Worm (Caenorhabditis elegans) whole organism, young adult: Measurements from ENCODE around the gene C10G8.2.

Experiments used
- B0035.1 ChIP-seq: sonication (generic microtip); optimal IDR thresholded peaks from 2 replicates; lab custom pipeline; 2016; ENCODE audit warnings: missing genetic modification characterization, mild to moderate bottlenecking, missing compliant biosample characterization, missing genotype, missing genetic modification reagents
- C17E4.6 ChIP-seq: fragments of 200-800 bp; sonication (Bioruptor generic); IDR thresholded peaks from 2 replicates; pipeline ENCODE4 v1.3.6; 2022; ENCODE audit warnings: missing genetic modification reagents, missing genetic modification characterization, missing compliant biosample characterization
- D2030.7 ChIP-seq: fragments of 200-800 bp; sonication (Bioruptor generic); IDR thresholded peaks from 2 replicates; pipeline ENCODE4 v1.3.6; 2022; ENCODE audit warnings: missing genetic modification reagents, missing genetic modification characterization, missing compliant biosample characterization
- F23B12.7 ChIP-seq: sonication (generic microtip); optimal IDR thresholded peaks from 2 replicates; lab custom pipeline; 2017; ENCODE audit warnings: missing genetic modification characterization, mild to moderate bottlenecking, missing compliant biosample characterization, antibody characterized with exemption, moderate library complexity; ENCODE audit not compliant: insufficient read depth
- K11D2.4 ChIP-seq: fragments of 200-800 bp; sonication (Bioruptor generic); IDR thresholded peaks from 2 replicates; pipeline ENCODE4 v1.3.6; 2022; ENCODE audit warnings: missing genetic modification reagents, missing genetic modification characterization, missing compliant biosample characterization
- K12H6.12 ChIP-seq: fragments of 200-800 bp; sonication (Bioruptor generic); optimal IDR thresholded peaks from 2 replicates; lab custom pipeline; 2018; ENCODE audit warnings: mild to moderate bottlenecking, missing genetic modification characterization, missing compliant biosample characterization
- T26A5.8 ChIP-seq: sonication (generic microtip); optimal IDR thresholded peaks from 2 replicates; lab custom pipeline; 2016; ENCODE audit warnings: missing genetic modification characterization, missing compliant biosample characterization
- Y53G8AR.9 ChIP-seq: fragments of 200-800 bp; sonication (Bioruptor generic); conservative IDR thresholded peaks from 2 replicates; pipeline ENCODE4 v1.3.6; 2022; ENCODE audit warnings: missing genetic modification reagents, missing genetic modification characterization, missing compliant biosample characterization
- Y79H2A.3 ChIP-seq: fragments of 200-800 bp; sonication (Bioruptor generic); conservative IDR thresholded peaks from 2 replicates; pipeline ENCODE4 v1.3.6; 2022; ENCODE audit warnings: missing genetic modification reagents, missing genetic modification characterization, missing compliant biosample characterization
- ZK185.1 ChIP-seq: sonication (generic microtip); optimal IDR thresholded peaks from 2 replicates; lab custom pipeline; 2016; ENCODE audit warnings: mild to moderate bottlenecking, missing genetic modification characterization, missing compliant biosample characterization; ENCODE audit not compliant: poor library complexity, severe bottlenecking
- akir-1 ChIP-seq: fragments of 200-800 bp; sonication (Bioruptor generic); optimal IDR thresholded peaks from 2 replicates; lab custom pipeline; 2018; ENCODE audit warnings: mild to moderate bottlenecking, missing genetic modification characterization, moderate library complexity, missing compliant biosample characterization
- athp-1 ChIP-seq: sonication (generic microtip); optimal IDR thresholded peaks from 2 replicates; lab custom pipeline; 2017; ENCODE audit warnings: mild to moderate bottlenecking, missing genetic modification characterization, missing compliant biosample characterization
- attf-5 ChIP-seq: fragments of 200-800 bp; sonication (Bioruptor generic); optimal IDR thresholded peaks from 2 replicates; lab custom pipeline; 2018; ENCODE audit warnings: mild to moderate bottlenecking, missing genetic modification characterization, missing compliant biosample characterization
- bed-1 ChIP-seq: fragments of 200-800 bp; sonication (Bioruptor generic); IDR thresholded peaks from 2 replicates; pipeline ENCODE4 v1.3.6; 2022; ENCODE audit warnings: missing genetic modification reagents, missing genetic modification characterization, missing compliant biosample characterization
- ceh-100 ChIP-seq: fragments of 200-800 bp; sonication (Bioruptor generic); IDR thresholded peaks from 2 replicates; pipeline ENCODE4 v1.3.6; 2022; ENCODE audit warnings: missing genetic modification reagents, missing genetic modification characterization, missing compliant biosample characterization
- ceh-40 ChIP-seq: fragments of 200-800 bp; sonication (Bioruptor generic); IDR thresholded peaks from 2 replicates; pipeline ENCODE4 v1.3.6; 2022; ENCODE audit warnings: missing genetic modification characterization, missing compliant biosample characterization
- ceh-79 ChIP-seq: sonication (generic microtip); optimal IDR thresholded peaks from 2 replicates; lab custom pipeline; 2017; ENCODE audit warnings: mild to moderate bottlenecking, missing genetic modification characterization, missing compliant biosample characterization
- dpl-1 ChIP-seq: fragments of 150-350 bp; optimal IDR thresholded peaks from 2 replicates; lab custom pipeline; 2014; ENCODE audit warnings: missing biosample characterization, missing genetic modification reagents, missing genetic modification characterization
- egl-18 ChIP-seq: fragments of 200-800 bp; sonication (Bioruptor generic); IDR thresholded peaks from 2 replicates; pipeline ENCODE4 v1.3.6; 2022; ENCODE audit warnings: missing genetic modification reagents, missing genetic modification characterization, missing compliant biosample characterization
- ets-4 ChIP-seq: fragments of 200-800 bp; sonication (Bioruptor generic); optimal IDR thresholded peaks from 2 replicates; lab custom pipeline; 2018; ENCODE audit warnings: mild to moderate bottlenecking, missing genetic modification characterization, missing compliant biosample characterization
- lsy-27 ChIP-seq: sonication (generic microtip); optimal IDR thresholded peaks from 2 replicates; lab custom pipeline; 2017; ENCODE audit warnings: missing genetic modification characterization, mild to moderate bottlenecking, missing compliant biosample characterization, antibody characterized with exemption, missing genotype, borderline replicate concordance; ENCODE audit not compliant: insufficient read depth
- madf-10 ChIP-seq: sonication (generic microtip); optimal IDR thresholded peaks from 2 replicates; lab custom pipeline; 2016; ENCODE audit warnings: mild to moderate bottlenecking, missing genetic modification characterization, missing compliant biosample characterization
- madf-8 ChIP-seq: fragments of 200-800 bp; sonication (Bioruptor generic); conservative IDR thresholded peaks from 2 replicates; pipeline ENCODE4 v1.3.6; 2022; ENCODE audit warnings: missing genetic modification reagents, missing genetic modification characterization, missing compliant biosample characterization
- mes-4 ChIP-seq: sonication (generic microtip); optimal IDR thresholded peaks from 2 replicates; lab custom pipeline; 2016; ENCODE audit warnings: missing genotype, missing genetic modification characterization, missing compliant biosample characterization
- mxl-1 ChIP-seq: sonication (generic microtip); optimal IDR thresholded peaks from 2 replicates; lab custom pipeline; 2016; ENCODE audit warnings: missing genetic modification characterization, missing compliant biosample characterization
- nhr-80 ChIP-seq: sonication (generic microtip); optimal IDR thresholded peaks from 2 replicates; lab custom pipeline; 2016; ENCODE audit warnings: missing genetic modification characterization, missing compliant biosample characterization
- nhr-90 ChIP-seq: sonication (generic microtip); optimal IDR thresholded peaks from 2 replicates; lab custom pipeline; 2016; ENCODE audit warnings: missing genotype, mild to moderate bottlenecking, missing genetic modification characterization, missing compliant biosample characterization
- repo-1 ChIP-seq: sonication (generic microtip); optimal IDR thresholded peaks from 2 replicates; lab custom pipeline; 2017; ENCODE audit warnings: mild to moderate bottlenecking, missing genetic modification characterization, missing compliant biosample characterization
- rpc-1 ChIP-seq, 2 experiments: fragments of 150-350 bp in 1 of 2; sonication (generic microtip) in 1 of 2; optimal IDR thresholded peaks; 2 replicates each; lab custom pipeline; 2014 to 2018; ENCODE audit warnings: missing biosample characterization in 1 of 2, missing genetic modification characterization in 1 of 2, missing genetic modification reagents in 1 of 2, missing genotype in 1 of 2
- sdz-38 ChIP-seq: sonication (generic microtip); optimal IDR thresholded peaks from 2 replicates; lab custom pipeline; 2016; ENCODE audit warnings: missing genotype, missing genetic modification characterization, missing compliant biosample characterization
- sea-2 ChIP-seq: fragments of 200-800 bp; sonication (Bioruptor generic); IDR thresholded peaks from 2 replicates; pipeline ENCODE4 v1.3.6; 2022; ENCODE audit warnings: missing genetic modification characterization, missing compliant biosample characterization
- snpc-1.3 ChIP-seq: sonication (generic microtip); optimal IDR thresholded peaks from 2 replicates; lab custom pipeline; 2017; ENCODE audit warnings: missing genetic modification characterization, mild to moderate bottlenecking, missing compliant biosample characterization, antibody characterized with exemption, moderate library complexity, missing genotype, missing genetic modification reagents; ENCODE audit not compliant: insufficient read depth
- snpc-3.4 ChIP-seq: sonication (generic microtip); optimal IDR thresholded peaks from 2 replicates; lab custom pipeline; 2017; ENCODE audit warnings: missing genetic modification characterization, mild to moderate bottlenecking, missing compliant biosample characterization, antibody characterized with exemption, moderate library complexity, missing genotype, missing genetic modification reagents
- tbp1 ChIP-seq: fragments of 200-800 bp; sonication (Bioruptor generic); optimal IDR thresholded peaks from 2 replicates; lab custom pipeline; 2018; ENCODE audit warnings: mild to moderate bottlenecking, missing genetic modification characterization, missing compliant biosample characterization
- zim-3 ChIP-seq: sonication (generic microtip); optimal IDR thresholded peaks from 2 replicates; lab custom pipeline; 2017; ENCODE audit warnings: mild to moderate bottlenecking, missing genetic modification characterization, moderate library complexity, missing compliant biosample characterization
- ztf-18 ChIP-seq: sonication (generic microtip); optimal IDR thresholded peaks from 2 replicates; lab custom pipeline; 2016; ENCODE audit warnings: missing genotype, mild to moderate bottlenecking, missing genetic modification characterization, missing compliant biosample characterization
- ztf-22 ChIP-seq: fragments of 200-800 bp; sonication (Bioruptor generic); optimal IDR thresholded peaks from 2 replicates; lab custom pipeline; 2018; ENCODE audit warnings: mild to moderate bottlenecking, missing genetic modification characterization, moderate library complexity, missing compliant biosample characterization
- ztf-25 ChIP-seq: fragments of 200-800 bp; sonication (Bioruptor generic); IDR thresholded peaks from 2 replicates; pipeline ENCODE4 v1.3.6; 2022; ENCODE audit warnings: missing genetic modification reagents, missing genetic modification characterization, missing compliant biosample characterization
- ztf-26 ChIP-seq: sonication (generic microtip); optimal IDR thresholded peaks from 2 replicates; lab custom pipeline; 2017; ENCODE audit warnings: missing genetic modification characterization, missing compliant biosample characterization
- ztf-3 ChIP-seq: fragments of 200-800 bp; sonication (Bioruptor generic); optimal IDR thresholded peaks from 2 replicates; lab custom pipeline; 2018; ENCODE audit warnings: mild to moderate bottlenecking, missing genetic modification characterization, missing compliant biosample characterization

Gene C10G8.2

ce11 chrV:5329677-5330266, 15.6 kb downstream of the C10G8.2 start (continued):
- peak; percentile 89 for TF ChIP-seq nhr-80 (tag; lab: Kevin White, UChicago)
- TF ChIP-seq ZK185.1 (tag; lab: Kevin White, UChicago), result peak; percentile 44
- TF ChIP-seq egl-18 (GFP tag; lab: Robert Waterston, UW), result no peak
- no peak for TF ChIP-seq ceh-100 (GFP tag; lab: Robert Waterston, UW)
- TF ChIP-seq nhr-90, result peak; percentile 53
- peak; percentile 54 for TF ChIP-seq repo-1 (tag; lab: Kevin White, UChicago)
- TF ChIP-seq ztf-26, result peak; percentile 18
- peak; percentile 53 for TF ChIP-seq K12H6.12 (tag; lab: Kevin White, UChicago)
- peak; percentile 9 for TF ChIP-seq attf-5 (GFP tag; lab: Kevin White, UChicago)
- TF ChIP-seq rpc-1 (optimal IDR thresholded peaks at IDR 0.05; lab: Kevin White, UChicago), result peak; percentile 67
- TF ChIP-seq rpc-1 (tag; optimal IDR thresholded peaks at IDR 0.05; lab: Kevin White, UChicago), result peak; percentile 85
- no peak for TF ChIP-seq C17E4.6 (GFP tag; lab: Robert Waterston, UW)
- peak; percentile 36 for TF ChIP-seq ztf-18 (tag; lab: Kevin White, UChicago)
- TF ChIP-seq zim-3, result no peak
- TF ChIP-seq tbp1 (GFP tag; lab: Kevin White, UChicago), result peak; percentile 88

- no peak for TF ChIP-seq K11D2.4 (GFP tag; lab: Robert Waterston, UW)
- TF ChIP-seq akir-1 (GFP tag; lab: Kevin White, UChicago), result no peak
- no peak for TF ChIP-seq lsy-27
- TF ChIP-seq K12H6.12 (tag; lab: Kevin White, UChicago), result no peak
- TF ChIP-seq madf-10, result no peak
- no peak for TF ChIP-seq ztf-25 (GFP tag; lab: Robert Waterston, UW)
- TF ChIP-seq mxl-1 (tag; lab: Kevin White, UChicago), result no peak
- no peak for TF ChIP-seq snpc-3.4 (tag; lab: Kevin White, UChicago)
- no peak for TF ChIP-seq sdz-38 (tag; lab: Kevin White, UChicago)
- no peak for TF ChIP-seq D2030.7 (GFP tag; lab: Robert Waterston, UW)
- no peak for TF ChIP-seq ztf-3 (GFP tag; lab: Kevin White, UChicago)
- TF ChIP-seq ceh-79, result no peak
- TF ChIP-seq sea-2 (GFP tag; lab: Robert Waterston, UW), result no peak
- no peak for TF ChIP-seq zim-3
- no peak for TF ChIP-seq T26A5.8
- no peak for TF ChIP-seq tbp1 (GFP tag; lab: Kevin White, UChicago)
- TF ChIP-seq B0035.1 (tag; lab: Kevin White, UChicago), result no peak
- TF ChIP-seq bed-1, result no peak
- TF ChIP-seq mes-4, result no peak
Measured at ce11 chrV:5330967-5331366, 16.8 kb downstream of the C10G8.2 start, which contains the start of gene srg-26. Gene srg-26, plus strand, starts transcription at chrV:5331267.

- no peak for TF ChIP-seq ets-4 (GFP tag; lab: Kevin White, UChicago)
- TF ChIP-seq madf-8, result no peak
- no peak for TF ChIP-seq ceh-40
- TF ChIP-seq F23B12.7 (tag; lab: Kevin White, UChicago), result no peak
- TF ChIP-seq dpl-1 (GFP tag; lab: Kevin White, UChicago), result no peak
- no peak for TF ChIP-seq snpc-1.3
- TF ChIP-seq bed-1, result no peak
- TF ChIP-seq Y79H2A.3 (GFP tag; lab: Robert Waterston, UW), result no peak
- no peak for TF ChIP-seq athp-1 (tag; lab: Kevin White, UChicago)
- no peak for TF ChIP-seq Y53G8AR.9 (GFP tag; lab: Robert Waterston, UW)
- TF ChIP-seq madf-10, result no peak
- TF ChIP-seq ztf-22 (GFP tag; lab: Kevin White, UChicago), result no peak
- TF ChIP-seq rpc-1 (optimal IDR thresholded peaks at IDR 0.05; lab: Kevin White, UChicago), result no peak
- no peak for TF ChIP-seq rpc-1 (tag; optimal IDR thresholded peaks at IDR 0.05; lab: Kevin White, UChicago)
Measured at ce11 chrV:5334588-5334987, 20.4 kb downstream of the C10G8.2 start, which contains the start of gene srg-28. Gene srg-28, plus strand, starts transcription at chrV:5334888.
